Worm (Caenorhabditis elegans) whole organism, early embryonic: ENCODE results near the gene C08B6.11.

Experiments
- B0310.2 ChIP-seq: sonication (generic microtip); optimal IDR thresholded peaks from 2 replicates; lab custom pipeline; 2016; ENCODE audit warnings: mild to moderate bottlenecking, missing genetic modification characterization, missing compliant biosample characterization
- F13C5.2 ChIP-seq: sonication (generic microtip); optimal IDR thresholded peaks from 2 replicates; lab custom pipeline; 2017; ENCODE audit warnings: mild to moderate bottlenecking, missing genetic modification characterization, inconsistent platforms, missing compliant biosample characterization
- aly-1 ChIP-seq: sonication (generic microtip); optimal IDR thresholded peaks from 2 replicates; lab custom pipeline; 2016; ENCODE audit warnings: missing genetic modification characterization, missing compliant biosample characterization
- ama-1 ChIP-seq: fragments of 150-350 bp; optimal IDR thresholded peaks from 2 replicates; lab custom pipeline; 2014
- ceh-13 ChIP-seq: fragments of 200-800 bp; sonication (Bioruptor generic); optimal IDR thresholded peaks from 2 replicates; lab custom pipeline; 2018; ENCODE audit warnings: mild to moderate bottlenecking, missing genetic modification characterization, missing compliant biosample characterization
- ceh-36 ChIP-seq: sonication (generic microtip); optimal IDR thresholded peaks from 2 replicates; lab custom pipeline; 2016; ENCODE audit warnings: missing genetic modification characterization, inconsistent platforms, missing compliant biosample characterization
- ets-7 ChIP-seq: sonication (generic microtip); optimal IDR thresholded peaks from 2 replicates; lab custom pipeline; 2016; ENCODE audit warnings: missing genotype, missing genetic modification characterization, missing compliant biosample characterization
- flt-1 ChIP-seq: fragments of 200-800 bp; sonication (Bioruptor generic); IDR thresholded peaks from 2 replicates; pipeline ENCODE4 v1.3.6; 2022; ENCODE audit warnings: missing genetic modification characterization, missing compliant biosample characterization
- hmbx-1 ChIP-seq: sonication (generic microtip); optimal IDR thresholded peaks from 2 replicates; lab custom pipeline; 2016; ENCODE audit warnings: mild to moderate bottlenecking, missing genetic modification characterization, missing compliant biosample characterization
- hmg-4 ChIP-seq: fragments of 200-800 bp; sonication (Bioruptor generic); optimal IDR thresholded peaks from 2 replicates; lab custom pipeline; 2018; ENCODE audit warnings: mild to moderate bottlenecking, missing genetic modification characterization, missing compliant biosample characterization
- hnd-1 ChIP-seq: sonication (generic microtip); optimal IDR thresholded peaks from 2 replicates; lab custom pipeline; 2016; ENCODE audit warnings: missing genetic modification characterization, missing compliant biosample characterization
- pes-1 ChIP-seq: fragments of 200-800 bp; sonication (Bioruptor generic); IDR thresholded peaks from 2 replicates; pipeline ENCODE4 v1.3.6; 2022; ENCODE audit warnings: missing genetic modification reagents, missing genetic modification characterization, missing compliant biosample characterization
- scrt-1 ChIP-seq: fragments of 200-800 bp; sonication (Bioruptor generic); IDR thresholded peaks from 2 replicates; pipeline ENCODE4 v1.3.6; 2022; ENCODE audit warnings: missing genetic modification characterization, missing compliant biosample characterization
- sea-1 ChIP-seq: fragments of 200-800 bp; sonication (Bioruptor generic); conservative IDR thresholded peaks from 2 replicates; pipeline ENCODE4 v1.3.6; 2022; ENCODE audit warnings: missing genetic modification characterization, missing compliant biosample characterization
- tbx-11 ChIP-seq: fragments of 200-800 bp; sonication (Bioruptor generic); IDR thresholded peaks from 2 replicates; pipeline ENCODE4 v1.3.6; 2022; ENCODE audit warnings: missing genetic modification characterization, missing compliant biosample characterization
- tbx-37 ChIP-seq: fragments of 200-800 bp; sonication (Bioruptor generic); conservative IDR thresholded peaks from 2 replicates; pipeline ENCODE4 v1.3.6; 2022; ENCODE audit warnings: missing genetic modification reagents, missing genetic modification characterization, missing compliant biosample characterization
- tra-4 ChIP-seq: sonication (generic microtip); optimal IDR thresholded peaks from 2 replicates; lab custom pipeline; 2017; ENCODE audit warnings: missing genetic modification characterization, missing compliant biosample characterization

The C08B6.11 gene

DNA sequence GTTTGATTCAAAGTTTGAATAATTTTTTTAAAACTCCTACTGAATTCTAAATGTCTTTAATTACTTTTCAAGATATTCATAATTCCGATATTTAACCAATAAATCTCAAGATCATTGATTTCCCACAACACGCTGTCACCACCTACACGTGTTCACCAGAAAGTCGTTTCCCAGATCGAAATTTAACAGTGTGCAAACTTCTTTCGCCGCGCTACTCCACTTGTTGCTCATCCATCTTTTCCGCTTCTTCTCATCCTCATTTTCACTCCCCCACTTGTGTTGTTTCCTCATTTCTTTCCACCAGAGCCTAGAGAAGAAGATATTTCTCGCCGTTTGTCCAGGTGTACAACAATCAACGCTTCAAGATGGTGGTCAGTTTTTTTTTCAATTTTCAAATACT is 38.2 kb downstream of the C08B6.11 start, which contains the start of gene C51E3.9:
C51E3.9 (plus strand) TSS at position 301 of the 400 bp plus-strand sequence.
- TF ChIP-seq flt-1: no peak
- no peak for TF ChIP-seq tbx-11
- no peak for TF ChIP-seq hmg-4 (GFP tag; lab: Kevin White, UChicago)
- TF ChIP-seq hmbx-1: no peak
- no peak for TF ChIP-seq tbx-37
- no peak for TF ChIP-seq ceh-36 (tag; lab: Kevin White, UChicago)
- no peak for TF ChIP-seq aly-1 (tag; lab: Kevin White, UChicago)
- TF ChIP-seq ets-7 (tag; lab: Kevin White, UChicago): no peak

- TF ChIP-seq B0310.2 (tag; lab: Kevin White, UChicago) (no peak), tbx-37 (no peak), F13C5.2 (tag; lab: Kevin White, UChicago) (no peak), ama-1 (lab: Kevin White, UChicago) (no peak), ceh-13 (no peak), ets-7 (tag; lab: Kevin White, UChicago) (no peak), pes-1 (GFP tag; lab: Robert Waterston, UW) (no peak), scrt-1 (GFP tag; lab: Robert Waterston, UW) (no peak), tra-4 (tag; lab: Kevin White, UChicago) (no peak), ceh-36 (tag; lab: Kevin White, UChicago) (no peak), hmbx-1 (no peak), aly-1 (tag; lab: Kevin White, UChicago) (no peak)
Observed at ce11 chrV:10146787-10147186, 39.4 kb downstream of the C08B6.11 start.

- TF ChIP-seq ceh-36 (tag; lab: Kevin White, UChicago): no peak
- TF ChIP-seq B0310.2 (tag; lab: Kevin White, UChicago): no peak
- TF ChIP-seq flt-1: no peak
- TF ChIP-seq hmg-4 (GFP tag; lab: Kevin White, UChicago): no peak
- no peak for TF ChIP-seq hnd-1 (tag; lab: Kevin White, UChicago)
- TF ChIP-seq sea-1 (GFP tag; lab: Robert Waterston, UW): no peak
- no peak for TF ChIP-seq pes-1 (GFP tag; lab: Robert Waterston, UW)
- TF ChIP-seq scrt-1 (GFP tag; lab: Robert Waterston, UW): no peak
- no peak for TF ChIP-seq ets-7 (tag; lab: Kevin White, UChicago)
- TF ChIP-seq aly-1 (tag; lab: Kevin White, UChicago): no peak
- no peak for TF ChIP-seq tra-4 (tag; lab: Kevin White, UChicago)
- TF ChIP-seq F13C5.2 (tag; lab: Kevin White, UChicago): no peak
- no peak for TF ChIP-seq tbx-11
- TF ChIP-seq hmbx-1: no peak
- no peak for TF ChIP-seq tbx-37
- no peak for TF ChIP-seq ceh-13
- no peak for TF ChIP-seq ama-1 (lab: Kevin White, UChicago)
Observed at ce11 chrV:10148352-10148751, 40.9 kb downstream of the C08B6.11 start, which contains the start of gene srsx-26. Gene srsx-26 (plus strand): TSS chrV:10148652.

DNA sequence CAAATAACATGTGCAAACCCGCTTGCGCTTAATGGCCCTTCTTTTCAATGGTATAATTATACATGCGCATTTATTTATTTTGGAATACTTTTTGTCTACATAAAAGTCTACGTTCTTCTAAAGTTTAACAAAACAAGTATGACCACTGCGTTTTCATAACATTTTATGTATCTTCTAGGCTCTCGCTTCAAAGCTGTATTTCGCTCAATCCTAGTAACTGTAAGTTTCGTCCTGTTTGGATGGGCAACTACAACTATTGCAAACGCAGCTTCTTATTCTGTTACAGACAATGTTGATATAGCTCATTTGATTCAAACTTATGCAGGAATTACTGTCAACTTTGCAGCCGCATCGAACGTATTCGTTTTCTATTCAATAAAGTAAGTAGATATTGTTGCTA is 42.3 kb downstream of the C08B6.11 start, which contains the start of gene srsx-27:
srsx-27 (plus strand) TSS at position 301 of the 400 bp plus-strand sequence.
- TF ChIP-seq ama-1 (lab: Kevin White, UChicago) (no peak), ets-7 (tag; lab: Kevin White, UChicago) (no peak), pes-1 (GFP tag; lab: Robert Waterston, UW) (no peak), tbx-37 (no peak), hmbx-1 (no peak), sea-1 (GFP tag; lab: Robert Waterston, UW) (no peak), hmg-4 (GFP tag; lab: Kevin White, UChicago) (no peak)

DNA sequence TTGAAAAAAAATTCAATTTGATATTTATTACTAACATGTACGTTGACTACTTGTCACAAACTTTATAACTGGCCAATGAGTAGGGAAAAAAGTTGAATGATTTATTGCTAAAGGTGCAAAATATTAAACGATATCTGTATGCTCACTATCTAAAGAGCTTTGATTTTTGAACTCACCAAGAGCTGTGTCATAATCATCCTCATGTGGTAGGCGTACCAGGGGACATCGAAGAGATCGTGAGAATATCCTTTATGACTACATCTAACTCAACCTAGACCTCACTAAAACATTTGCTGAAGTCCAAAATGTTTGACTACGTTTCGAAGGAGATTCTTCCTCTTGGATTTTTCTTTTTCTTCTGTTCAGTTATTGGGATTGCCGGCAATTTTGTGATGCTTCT is 44.9 kb downstream of the C08B6.11 start, which contains the start of gene srsx-28:
srsx-28 (plus strand) TSS at position 301 of the 400 bp plus-strand sequence.
- TF ChIP-seq sea-1 (GFP tag; lab: Robert Waterston, UW) (no peak), B0310.2 (tag; lab: Kevin White, UChicago) (no peak), scrt-1 (GFP tag; lab: Robert Waterston, UW) (no peak), tbx-37 (no peak), ets-7 (tag; lab: Kevin White, UChicago) (no peak), hmg-4 (GFP tag; lab: Kevin White, UChicago) (no peak), hnd-1 (tag; lab: Kevin White, UChicago) (no peak), flt-1 (no peak), aly-1 (tag; lab: Kevin White, UChicago) (no peak)

DNA sequence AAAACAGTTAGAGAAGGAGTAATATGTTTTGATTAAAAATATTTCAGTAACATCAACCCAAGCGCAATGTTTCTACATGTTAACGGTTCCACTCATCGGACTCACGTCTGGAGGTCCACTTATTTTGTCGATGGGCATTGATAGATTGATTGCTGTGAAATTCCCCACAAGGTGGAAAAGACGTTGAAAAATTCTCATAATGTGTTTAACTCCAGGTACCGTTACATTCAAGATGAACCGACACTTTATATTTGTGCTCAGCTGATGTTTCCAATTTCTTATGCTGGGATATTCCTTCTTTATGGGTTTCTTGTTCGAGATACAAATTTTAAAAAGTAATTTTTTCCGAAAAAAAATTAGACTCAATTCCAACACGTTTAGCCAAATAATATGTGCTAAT is 45.7 kb downstream of the C08B6.11 start:
- TF ChIP-seq sea-1 (GFP tag; lab: Robert Waterston, UW): no peak

DNA sequence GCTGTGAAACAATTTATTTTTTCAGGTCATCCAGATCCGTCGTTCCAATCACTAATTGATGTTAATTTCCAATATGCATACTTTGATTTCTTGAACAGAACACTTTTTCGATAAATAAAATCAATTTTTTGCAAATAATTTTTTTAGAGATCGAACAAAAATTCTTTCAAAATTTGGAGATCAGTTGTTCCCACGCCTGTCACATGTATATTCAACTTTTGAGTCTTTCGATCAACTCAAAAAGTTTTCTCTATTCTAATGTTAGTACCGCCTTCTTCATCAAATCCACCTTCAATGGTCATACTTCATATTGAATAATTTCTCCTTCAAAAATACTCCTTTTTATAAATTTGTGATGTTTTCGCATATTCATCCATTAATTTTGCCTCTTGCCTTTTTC is 47.3 kb downstream of the C08B6.11 start, which contains the start of gene srsx-29:
srsx-29 (plus strand) TSS at position 301 of the 400 bp plus-strand sequence.
- TF ChIP-seq hmbx-1 (no peak), ama-1 (lab: Kevin White, UChicago) (no peak), flt-1 (no peak), ceh-36 (tag; lab: Kevin White, UChicago) (no peak)

DNA sequence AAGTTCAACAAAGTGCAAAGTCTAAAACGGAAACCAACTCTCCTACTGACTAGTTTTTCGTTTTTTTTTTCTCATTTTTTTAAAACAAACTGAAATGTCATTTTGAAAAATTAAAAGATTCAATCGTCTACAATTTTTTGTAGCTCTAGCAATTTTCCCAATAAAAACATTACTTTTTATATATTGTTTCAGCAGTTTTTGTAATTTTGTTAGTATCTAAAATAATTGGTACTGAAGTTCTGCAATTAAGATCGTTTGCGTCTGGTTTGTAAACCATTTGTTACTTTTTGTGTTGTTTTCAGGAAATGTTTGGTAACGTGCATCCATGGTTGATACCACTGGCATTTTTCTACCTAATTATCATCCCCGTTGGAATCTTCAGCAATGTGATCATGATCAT is 51.1 kb downstream of the C08B6.11 start, which contains the start of gene srsx-30:
srsx-30 (plus strand) TSS at position 301 of the 400 bp plus-strand sequence.
- no peak for TF ChIP-seq scrt-1 (GFP tag; lab: Robert Waterston, UW)
- TF ChIP-seq pes-1 (GFP tag; lab: Robert Waterston, UW): no peak
